Fruit fly (Drosophila melanogaster): ENCODE results near the gene RpS13.

Gene RpS13

DNA sequence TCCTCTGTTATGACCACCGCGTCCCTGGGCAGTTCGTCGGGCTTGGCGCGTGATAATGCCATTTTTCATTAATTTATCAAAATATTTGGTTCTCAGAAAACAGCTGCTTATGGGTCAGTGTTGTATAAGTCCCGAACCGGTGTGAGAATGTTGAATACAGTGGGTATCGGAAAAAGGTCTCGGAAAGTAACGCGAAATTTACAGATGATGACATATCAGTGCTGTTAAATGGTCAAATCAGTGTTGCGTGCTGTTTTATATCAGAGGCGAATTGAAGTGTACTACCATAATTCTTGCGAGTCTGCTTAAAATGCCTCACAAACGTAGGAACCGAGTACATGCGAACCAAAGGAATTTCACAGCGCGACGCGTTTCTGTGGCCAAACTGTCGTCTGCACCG, 18.2 kb upstream of the RpS13 start, which contains the start of the genes CG13392 and Rcd4 (continued):
- peak; percentile 20 to 76 for TF ChIP-seq Hr51 (GFP tag; optimal IDR thresholded peaks at IDR 0.05)
- TF ChIP-seq CG31224 (GFP tag; IDR thresholded peaks at IDR 0.05), result no peak; the same call in 1 of the 2 replicates
- peak; percentile 35 for TF ChIP-seq CG4328 (GFP tag; optimal IDR thresholded peaks at IDR 0.05)
- peak; percentile 72 for TF ChIP-seq CG12769 (tag; optimal IDR thresholded peaks at IDR 0.05)
- peak; percentile 32 for TF ChIP-seq Dek (tag; optimal IDR thresholded peaks at IDR 0.05)
- TF ChIP-seq luna (GFP tag; optimal IDR thresholded peaks at IDR 0.05), result peak; percentile 60
- peak; percentile 31; the same call in 1 of the 3 replicates for TF ChIP-seq hb (GFP tag; IDR thresholded peaks at IDR 0.05; ENCODE audit: partially characterized antibody)
- TF ChIP-seq Aef1 (GFP tag; IDR thresholded peaks at IDR 0.05), result peak; percentile 36; the same call in 2 of the 3 replicates
- peak; percentile 31; the same call in 1 of the 3 replicates for TF ChIP-seq CG7963 (GFP tag; IDR thresholded peaks at IDR 0.05; ENCODE audit: partially characterized antibody)
- no peak for TF ChIP-seq Kr (GFP tag; optimal IDR thresholded peaks at IDR 0.05)
- TF ChIP-seq Atf-2 (GFP tag; optimal IDR thresholded peaks at IDR 0.05), result peak; percentile 31
- TF ChIP-seq shn (GFP tag; optimal IDR thresholded peaks at IDR 0.05), result peak; percentile 71
- TF ChIP-seq Sox102F (GFP tag; optimal IDR thresholded peaks at IDR 0.05), result peak; percentile 16
- TF ChIP-seq CG10321 (GFP tag; IDR thresholded peaks at IDR 0.05), result no peak
- peak; percentile 67 for TF ChIP-seq CG12071 (GFP tag; optimal IDR thresholded peaks at IDR 0.05)
- TF ChIP-seq Sin3A (optimal IDR thresholded peaks at IDR 0.05), result peak; percentile 32
- TF ChIP-seq Ptx1 (GFP tag; IDR thresholded peaks at IDR 0.05), result peak; percentile 62
- TF ChIP-seq CG7987 (GFP tag; optimal IDR thresholded peaks at IDR 0.05), result peak; percentile 71
- TF ChIP-seq en (GFP tag; optimal IDR thresholded peaks at IDR 0.05), result peak; percentile 7
- no peak for TF ChIP-seq D19A (tag; optimal IDR thresholded peaks at IDR 0.05)
- TF ChIP-seq unpg (GFP tag; optimal IDR thresholded peaks at IDR 0.05), result peak; percentile 49
- peak; percentile 73 to 82 for TF ChIP-seq Pdp1 (GFP tag; optimal IDR thresholded peaks at IDR 0.05)
- no peak for TF ChIP-seq pfk (GFP tag; optimal IDR thresholded peaks at IDR 0.05)
- peak; percentile 83 for TF ChIP-seq lilli (GFP tag; optimal IDR thresholded peaks at IDR 0.05)
- TF ChIP-seq emc (GFP tag; optimal IDR thresholded peaks at IDR 0.05), result peak; percentile 55
- TF ChIP-seq CG12236 (GFP tag; optimal IDR thresholded peaks at IDR 0.05), result no peak
- peak; percentile 70 for TF ChIP-seq CG8290 (GFP tag; optimal IDR thresholded peaks at IDR 0.05)
- TF ChIP-seq CG8290 (tag; optimal IDR thresholded peaks at IDR 0.05), result peak; percentile 42 to 96
- TF ChIP-seq CG3163 (GFP tag; optimal IDR thresholded peaks at IDR 0.05), result peak; percentile 64
- no peak for TF ChIP-seq tap (tag; optimal IDR thresholded peaks at IDR 0.05)
- peak; percentile 66 for TF ChIP-seq CG3995 (GFP tag; optimal IDR thresholded peaks at IDR 0.05)
- peak; percentile 40 for TF ChIP-seq CG10431 (GFP tag; optimal IDR thresholded peaks at IDR 0.05)
- TF ChIP-seq CG18764 (GFP tag; optimal IDR thresholded peaks at IDR 0.05), result peak; percentile 70
- peak; percentile 63 for TF ChIP-seq CG8388 (GFP tag; optimal IDR thresholded peaks at IDR 0.05)
- TF ChIP-seq CG42726 (GFP tag; IDR thresholded peaks at IDR 0.05; ENCODE audit: partially characterized antibody), result no peak
- no peak for TF ChIP-seq BtbVII (GFP tag; optimal IDR thresholded peaks at IDR 0.05)
- TF ChIP-seq gcm2 (GFP tag; optimal IDR thresholded peaks at IDR 0.05), result peak; percentile 5
- TF ChIP-seq Poxn (GFP tag; IDR thresholded peaks at IDR 0.05), result no peak
- no peak for TF ChIP-seq Nf-YA (GFP tag; IDR thresholded peaks at IDR 0.05)
- peak; percentile 60 to 91 for TF ChIP-seq crp (GFP tag; optimal IDR thresholded peaks at IDR 0.05)
- TF ChIP-seq CG6654 (GFP tag; optimal IDR thresholded peaks at IDR 0.05), result peak; percentile 1
- TF ChIP-seq CG18476 (GFP tag; optimal IDR thresholded peaks at IDR 0.05), result peak; percentile 28
- peak; percentile 24; the same call in 1 of the 2 replicates for TF ChIP-seq al (GFP tag; IDR thresholded peaks at IDR 0.05)
- TF ChIP-seq CG16779 (GFP tag; IDR thresholded peaks at IDR 0.05), result peak; percentile 84
- peak; percentile 7 for TF ChIP-seq gem (tag; optimal IDR thresholded peaks at IDR 0.05)
- no peak for TF ChIP-seq fd96Cb (tag; optimal IDR thresholded peaks at IDR 0.05)
- TF ChIP-seq Dref (GFP tag; IDR thresholded peaks at IDR 0.05), result peak; percentile 57
- peak in 1 of 2 experiments; percentile 44 for TF ChIP-seq bsh (GFP tag; optimal IDR thresholded peaks at IDR 0.05)
- TF ChIP-seq Neu2 (GFP tag; optimal IDR thresholded peaks at IDR 0.05; ENCODE audit: borderline replicate concordance), result no peak
- TF ChIP-seq MBD-R2 (GFP tag; IDR thresholded peaks at IDR 0.05), result peak; percentile 95

Measured in whole organism, embryonic.